Worm (Caenorhabditis elegans) whole organism, L2 larva: ENCODE measurements around the gene Y46H3A.4.

Experiments used
- C34F6.9 ChIP-seq: fragments of 150-350 bp; optimal IDR thresholded peaks from 2 replicates; lab custom pipeline; 2014; ENCODE audit warnings: missing biosample characterization, missing genetic modification characterization
- F13H6.1 ChIP-seq: sonication (generic microtip); optimal IDR thresholded peaks from 2 replicates; lab custom pipeline; 2016; ENCODE audit warnings: missing genetic modification characterization, missing compliant biosample characterization
- ZK546.5 ChIP-seq: sonication (generic microtip); optimal IDR thresholded peaks from 2 replicates; lab custom pipeline; 2017; ENCODE audit warnings: missing biosample characterization, missing genetic modification characterization
- alr-1 ChIP-seq: fragments of 150-350 bp; optimal IDR thresholded peaks from 2 replicates; lab custom pipeline; 2014; ENCODE audit warnings: missing biosample characterization, missing genetic modification characterization
- ama-1 ChIP-seq: fragments of 150-350 bp; optimal IDR thresholded peaks from 2 replicates; lab custom pipeline; 2018; ENCODE audit warnings: inconsistent platforms
- blmp-1 ChIP-seq: sonication (generic microtip); optimal IDR thresholded peaks from 2 replicates; lab custom pipeline; 2017; ENCODE audit warnings: missing genetic modification characterization, mild to moderate bottlenecking, missing compliant biosample characterization, antibody characterized with exemption, moderate library complexity; ENCODE audit not compliant: insufficient read depth
- ceh-16 ChIP-seq: fragments of 150-350 bp; optimal IDR thresholded peaks from 2 replicates; lab custom pipeline; 2014; ENCODE audit warnings: missing biosample characterization, missing genetic modification characterization
- ceh-82 ChIP-seq: fragments of 150-350 bp; optimal IDR thresholded peaks from 2 replicates; lab custom pipeline; 2014; ENCODE audit warnings: missing biosample characterization, missing genetic modification characterization
- crh-2 ChIP-seq: sonication (generic microtip); optimal IDR thresholded peaks from 2 replicates; lab custom pipeline; 2017; ENCODE audit warnings: missing biosample characterization, missing genetic modification characterization
- dmd-4 ChIP-seq: sonication (generic microtip); optimal IDR thresholded peaks from 2 replicates; lab custom pipeline; 2017; ENCODE audit warnings: missing biosample characterization, missing genetic modification characterization
- egl-27 ChIP-seq: sonication (generic microtip); optimal IDR thresholded peaks from 3 replicates; lab custom pipeline; 2017; ENCODE audit warnings: missing biosample characterization, missing genetic modification reagents, missing genetic modification characterization
- elt-1 ChIP-seq: fragments of 150-350 bp; optimal IDR thresholded peaks from 2 replicates; lab custom pipeline; 2014; ENCODE audit warnings: missing biosample characterization, missing genetic modification characterization
- fos-1 ChIP-seq: fragments of 150-350 bp; optimal IDR thresholded peaks from 2 replicates; lab custom pipeline; 2014; ENCODE audit warnings: missing biosample characterization, missing genetic modification characterization
- lin-13 ChIP-seq: fragments of 150-350 bp; optimal IDR thresholded peaks from 2 replicates; lab custom pipeline; 2014; ENCODE audit warnings: missing biosample characterization, missing genetic modification reagents, missing genetic modification characterization
- lin-39 ChIP-seq: fragments of 150-350 bp; optimal IDR thresholded peaks from 2 replicates; lab custom pipeline; 2014; ENCODE audit warnings: missing biosample characterization, missing genetic modification reagents, missing genetic modification characterization
- lsy-2 ChIP-seq, 2 experiments: fragments of 150-350 bp in 1 of 2; sonication (generic microtip) in 1 of 2; optimal IDR thresholded peaks; 2 replicates each; lab custom pipeline; 2014 to 2017; ENCODE audit warnings: missing biosample characterization in 2 of 2, missing genetic modification characterization in 2 of 2
- mbf-1 ChIP-seq: sonication (generic microtip); optimal IDR thresholded peaks from 2 replicates; lab custom pipeline; 2017; ENCODE audit warnings: missing biosample characterization, missing genetic modification characterization
- nhr-11 ChIP-seq: fragments of 150-350 bp; optimal IDR thresholded peaks from 2 replicates; lab custom pipeline; 2014; ENCODE audit warnings: missing biosample characterization, missing genetic modification characterization
- nhr-12 ChIP-seq: fragments of 150-350 bp; optimal IDR thresholded peaks from 2 replicates; lab custom pipeline; 2014; ENCODE audit warnings: missing biosample characterization, missing genetic modification characterization
- nhr-129 ChIP-seq: fragments of 150-350 bp; optimal IDR thresholded peaks from 2 replicates; lab custom pipeline; 2014; ENCODE audit warnings: missing biosample characterization, missing genetic modification characterization
- nhr-21 ChIP-seq: fragments of 150-350 bp; optimal IDR thresholded peaks from 2 replicates; lab custom pipeline; 2014; ENCODE audit warnings: missing biosample characterization, missing genetic modification characterization
- nhr-23 ChIP-seq: fragments of 150-350 bp; optimal IDR thresholded peaks from 2 replicates; lab custom pipeline; 2014; ENCODE audit warnings: missing biosample characterization, missing genetic modification reagents, missing genetic modification characterization
- nhr-237 ChIP-seq: fragments of 150-350 bp; optimal IDR thresholded peaks from 2 replicates; lab custom pipeline; 2014; ENCODE audit warnings: missing biosample characterization, missing genetic modification characterization
- nhr-25 ChIP-seq: fragments of 150-350 bp; sonication (generic microtip); optimal IDR thresholded peaks from 3 replicates; lab custom pipeline; 2014; ENCODE audit warnings: missing biosample characterization, missing genetic modification characterization
- nhr-6 ChIP-seq: fragments of 150-350 bp; optimal IDR thresholded peaks from 2 replicates; lab custom pipeline; 2014; ENCODE audit warnings: missing biosample characterization, missing genetic modification characterization
- nhr-77 ChIP-seq: fragments of 150-350 bp; optimal IDR thresholded peaks from 2 replicates; lab custom pipeline; 2014; ENCODE audit warnings: missing biosample characterization, missing genetic modification characterization
- peb-1 ChIP-seq: fragments of 150-350 bp; optimal IDR thresholded peaks from 2 replicates; lab custom pipeline; 2014; ENCODE audit warnings: missing biosample characterization, missing genetic modification characterization
- sem-4 ChIP-seq: fragments of 150-350 bp; optimal IDR thresholded peaks from 2 replicates; lab custom pipeline; 2014; ENCODE audit warnings: missing biosample characterization, missing genetic modification reagents, missing genetic modification characterization
- skn-1 ChIP-seq: sonication (generic microtip); optimal IDR thresholded peaks from 2 replicates; lab custom pipeline; 2017; ENCODE audit warnings: missing biosample characterization, missing genetic modification characterization
- sma-3 ChIP-seq: sonication (generic microtip); optimal IDR thresholded peaks from 2 replicates; lab custom pipeline; 2016; ENCODE audit warnings: missing genetic modification reagents, missing genetic modification characterization, missing compliant biosample characterization
- snpc-4 ChIP-seq: fragments of 150-350 bp; optimal IDR thresholded peaks from 2 replicates; lab custom pipeline; 2014; ENCODE audit warnings: missing biosample characterization, missing genetic modification characterization
- unc-39 ChIP-seq: fragments of 150-350 bp; optimal IDR thresholded peaks from 2 replicates; lab custom pipeline; 2014; ENCODE audit warnings: missing biosample characterization, missing genetic modification characterization
- unc-55 ChIP-seq: fragments of 150-350 bp; sonication (generic microtip); optimal IDR thresholded peaks from 3 replicates; lab custom pipeline; 2014; ENCODE audit warnings: missing biosample characterization, missing genetic modification reagents, missing genetic modification characterization
- ztf-1 ChIP-seq: fragments of 200-800 bp; sonication (Bioruptor generic); conservative IDR thresholded peaks from 2 replicates; pipeline ENCODE4 v1.3.6; 2022; ENCODE audit warnings: missing genetic modification characterization, missing compliant biosample characterization
- ztf-4 ChIP-seq: fragments of 150-350 bp; optimal IDR thresholded peaks from 2 replicates; lab custom pipeline; 2014; ENCODE audit warnings: missing biosample characterization, missing genetic modification characterization

Y46H3A.4 gene

ce11 chrV:1804034-1804542, 6.8 kb downstream of the Y46H3A.4 start:
- peak; percentile 83 for TF ChIP-seq ama-1
- TF ChIP-seq C34F6.9 (tag; lab: Kevin White, UChicago), result peak; percentile 61
- peak; percentile 1 for TF ChIP-seq ztf-4 (tag; lab: Kevin White, UChicago)
- TF ChIP-seq ztf-1, result no peak

ce11 chrV:1803043-1803442, 7.9 kb downstream of the Y46H3A.4 start, which contains the start of gene srt-41:
TSS of gene srt-41 (minus strand) at chrV:1803143.
- TF ChIP-seq unc-39 (tag; lab: Kevin White, UChicago), result no peak
- TF ChIP-seq alr-1 (tag; lab: Kevin White, UChicago), result no peak
- TF ChIP-seq skn-1 (tag; lab: Kevin White, UChicago), result no peak
- no peak for TF ChIP-seq lin-13 (GFP tag; lab: Kevin White, UChicago)
- no peak for TF ChIP-seq sma-3 (GFP tag; lab: Kevin White, UChicago)
- TF ChIP-seq unc-55 (GFP tag; lab: Kevin White, UChicago), result no peak
- TF ChIP-seq nhr-23 (tag; lab: Kevin White, UChicago), result no peak
- TF ChIP-seq nhr-11, result no peak
- no peak for TF ChIP-seq ztf-1
- TF ChIP-seq egl-27, result no peak
- no peak for TF ChIP-seq elt-1
- no peak for TF ChIP-seq sem-4 (tag; lab: Kevin White, UChicago)
- TF ChIP-seq mbf-1 (tag; lab: Kevin White, UChicago), result no peak
- TF ChIP-seq nhr-237 (tag; lab: Kevin White, UChicago), result no peak
- TF ChIP-seq fos-1 (tag; lab: Kevin White, UChicago), result no peak
- no peak for TF ChIP-seq nhr-6 (tag; lab: Kevin White, UChicago)
- no peak for TF ChIP-seq ZK546.5 (tag; lab: Kevin White, UChicago)
- no peak for TF ChIP-seq nhr-12 (tag; lab: Kevin White, UChicago)

DNA sequence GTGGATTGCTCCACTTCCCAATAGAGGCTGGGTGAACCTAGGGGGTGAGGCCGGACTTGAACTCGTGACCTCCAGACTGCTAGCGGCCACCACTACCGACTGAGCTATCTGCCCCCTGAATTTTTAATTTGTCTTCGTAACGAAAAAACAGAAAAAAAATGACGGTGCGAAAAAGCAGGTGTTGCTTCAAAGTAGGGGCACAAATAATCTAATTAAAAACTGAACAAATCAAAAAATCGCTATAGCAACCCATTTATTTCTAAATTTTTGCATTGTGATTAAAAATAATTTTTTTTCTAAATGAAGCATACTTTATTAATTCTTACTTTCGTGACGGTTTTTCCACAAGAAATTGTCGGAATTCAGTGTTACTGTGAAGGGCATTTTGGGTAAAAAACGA, 13.0 kb downstream of the Y46H3A.4 start, which contains the start of gene F36H9.10:
Gene F36H9.10 (plus strand): TSS at position 301 of the 400 bp plus-strand sequence.
- TF ChIP-seq ceh-16 (tag; lab: Kevin White, UChicago) (no peak), fos-1 (tag; lab: Kevin White, UChicago) (no peak)

DNA sequence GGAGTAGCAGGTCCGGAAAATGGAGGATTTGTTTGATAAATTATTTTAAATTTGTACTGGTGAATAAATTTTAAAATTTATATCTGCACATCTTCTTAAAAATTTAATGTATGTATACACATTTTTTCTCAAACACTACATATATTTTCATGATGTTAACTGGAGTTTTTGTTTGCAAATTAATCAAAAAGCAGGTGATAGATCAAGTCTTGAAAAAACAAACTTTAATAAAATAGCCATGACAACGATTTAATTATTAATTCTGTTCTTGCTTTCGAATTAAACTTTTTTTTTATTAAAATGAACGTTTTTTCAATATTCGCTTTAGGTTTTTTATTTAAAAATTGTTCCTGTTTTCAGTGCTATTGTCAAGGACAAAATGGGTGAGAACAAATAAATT, 16.7 kb downstream of the Y46H3A.4 start, which contains the start of gene F36H9.1:
Gene F36H9.1 (plus strand): TSS at position 301 of the 400 bp plus-strand sequence.
- TF ChIP-seq nhr-11 (no peak), snpc-4 (tag; lab: Kevin White, UChicago) (no peak), ceh-82 (no peak), ZK546.5 (tag; lab: Kevin White, UChicago) (no peak), peb-1 (tag; lab: Kevin White, UChicago) (no peak), nhr-12 (tag; lab: Kevin White, UChicago) (no peak), nhr-77 (no peak), ztf-4 (tag; lab: Kevin White, UChicago) (no peak), dmd-4 (tag; lab: Kevin White, UChicago) (no peak), unc-39 (tag; lab: Kevin White, UChicago) (no peak), mbf-1 (tag; lab: Kevin White, UChicago) (no peak), ztf-1 (no peak), unc-55 (GFP tag; lab: Kevin White, UChicago) (no peak), nhr-129 (tag; lab: Kevin White, UChicago) (no peak)

DNA sequence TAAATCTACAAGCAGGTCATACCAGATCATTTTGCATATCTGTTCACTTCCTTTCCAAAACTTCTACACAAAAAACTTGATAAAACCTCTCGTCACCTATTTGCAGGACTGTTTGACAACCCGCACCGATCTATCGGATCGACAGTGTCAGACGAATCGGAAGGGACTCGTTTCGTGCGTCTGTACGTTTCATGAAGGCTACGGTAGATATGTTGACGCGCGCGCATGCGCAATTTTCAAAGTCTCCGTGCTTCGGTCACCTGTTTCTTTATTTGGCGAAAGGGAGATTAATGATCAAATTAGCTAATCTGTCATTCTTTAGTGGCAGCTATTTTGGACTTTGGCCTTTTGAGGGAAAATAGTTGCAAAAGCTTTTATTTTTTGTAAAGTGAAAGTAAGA, 21.4 kb downstream of the Y46H3A.4 start:
- TF ChIP-seq sma-3 (GFP tag; lab: Kevin White, UChicago), result peak; percentile 26
- no peak for TF ChIP-seq lin-39
- TF ChIP-seq blmp-1 (tag; lab: Kevin White, UChicago), result peak; percentile 59
- peak; percentile 76 for TF ChIP-seq nhr-25 (tag; lab: Kevin White, UChicago)
- peak; percentile 78 for TF ChIP-seq nhr-21
- TF ChIP-seq lsy-2 (tag; optimal IDR thresholded peaks at IDR 0.05; lab: Kevin White, UChicago), result no peak
- no peak for TF ChIP-seq F13H6.1 (tag; lab: Kevin White, UChicago)
- no peak for TF ChIP-seq nhr-23 (tag; lab: Kevin White, UChicago)
- no peak for TF ChIP-seq crh-2 (tag; lab: Kevin White, UChicago)
- peak; percentile 3 for TF ChIP-seq sem-4 (tag; lab: Kevin White, UChicago)
- no peak for TF ChIP-seq ztf-4 (tag; lab: Kevin White, UChicago)
